Fruit fly (Drosophila melanogaster) S2 (cell line): ENCODE measurements around the gene mub.

Source experiments
- CG8478 ChIP-seq: fragments of >200 bp; optimal IDR thresholded peaks from 2 replicates; lab custom pipeline; 2018
- CTCF ChIP-seq, 2 experiments: fragments of >200 bp; optimal IDR thresholded peaks; 2 replicates each; lab custom pipeline; 2018

- no peak for TF ChIP-seq CG8478 (lab: Kevin White, UChicago)
- TF ChIP-seq CTCF (optimal IDR thresholded peaks at IDR 0.05; lab: Kevin White, UChicago), result no peak
Observed at dm6 chr3L:21930179-21930578, 85.6 kb downstream of the mub start.
